Worm (Caenorhabditis elegans): ENCODE data around the gene eef-1A.2.

The eef-1A.2 gene

ce11 chrX:7823108-7823704 lies at the start of gene eef-1A.2:
Gene eef-1A.2, plus strand, starts transcription at chrX:7823654.
- peak; percentile 92 for TF ChIP-seq unc-42 (tag; optimal IDR thresholded peaks at IDR 0.05)
- peak; percentile 40 for TF ChIP-seq K09A11.1 (tag; optimal IDR thresholded peaks at IDR 0.05; ENCODE audit: insufficient read depth)
- TF ChIP-seq unc-55 (GFP tag; optimal IDR thresholded peaks at IDR 0.05): peak; percentile 64
- no peak for TF ChIP-seq K02D7.2 (tag; optimal IDR thresholded peaks at IDR 0.05)
- no peak for TF ChIP-seq lim-6 (tag; optimal IDR thresholded peaks at IDR 0.05)
- no peak for TF ChIP-seq odd-2 (tag; optimal IDR thresholded peaks at IDR 0.05)
- TF ChIP-seq fkh-6 (tag; optimal IDR thresholded peaks at IDR 0.05): no peak
- no peak for TF ChIP-seq zip-5 (tag; optimal IDR thresholded peaks at IDR 0.05)
- no peak for TF ChIP-seq sox-4 (tag; optimal IDR thresholded peaks at IDR 0.05)
- TF ChIP-seq ceh-30 (tag; optimal IDR thresholded peaks at IDR 0.05): no peak
- TF ChIP-seq hlh-6 (tag; optimal IDR thresholded peaks at IDR 0.05): no peak
- TF ChIP-seq ceh-34 (tag; optimal IDR thresholded peaks at IDR 0.05): peak; percentile 80
- peak; percentile 79 for TF ChIP-seq elt-2 (tag; optimal IDR thresholded peaks at IDR 0.05)
- TF ChIP-seq npax-4 (tag; optimal IDR thresholded peaks at IDR 0.05): no peak
- no peak for TF ChIP-seq fkh-10 (GFP tag; optimal IDR thresholded peaks at IDR 0.05)
- TF ChIP-seq unc-3 (GFP tag; conservative IDR thresholded peaks at IDR 0.05): no peak
- no peak for TF ChIP-seq unc-3 (tag; optimal IDR thresholded peaks at IDR 0.05)
- no peak for TF ChIP-seq C38D4.7 (GFP tag; optimal IDR thresholded peaks at IDR 0.05)
- peak; percentile 83 for TF ChIP-seq ceh-18 (tag; optimal IDR thresholded peaks at IDR 0.05)
- TF ChIP-seq sox-2 (GFP tag; IDR thresholded peaks at IDR 0.05): no peak
- TF ChIP-seq hlh-30 (tag; optimal IDR thresholded peaks at IDR 0.05; ENCODE audit: insufficient read depth): peak; percentile 87
- TF ChIP-seq mec-3 (tag; optimal IDR thresholded peaks at IDR 0.05; ENCODE audit: borderline replicate concordance): no peak
- peak; percentile 32 for TF ChIP-seq ceh-48 (tag; optimal IDR thresholded peaks at IDR 0.05)
- peak; percentile 80 for TF ChIP-seq sdc-2 (tag; optimal IDR thresholded peaks at IDR 0.05)
- TF ChIP-seq lin-11 (tag; optimal IDR thresholded peaks at IDR 0.05): no peak
- no peak for TF ChIP-seq elt-4 (tag; optimal IDR thresholded peaks at IDR 0.05)
- no peak for TF ChIP-seq pat-9 (tag; optimal IDR thresholded peaks at IDR 0.05)
- peak; percentile 66 for TF ChIP-seq rnt-1 (tag; optimal IDR thresholded peaks at IDR 0.05)
- no peak for TF ChIP-seq pqm-1 (tag; optimal IDR thresholded peaks at IDR 0.05)
- peak; percentile 51 for TF ChIP-seq dmd-4 (tag; optimal IDR thresholded peaks at IDR 0.05; ENCODE audit: borderline replicate concordance)
- TF ChIP-seq nhr-11 (tag; optimal IDR thresholded peaks at IDR 0.05): no peak
- TF ChIP-seq ceh-45 (GFP tag; IDR thresholded peaks at IDR 0.05): no peak
- TF ChIP-seq C08G9.2 (tag; optimal IDR thresholded peaks at IDR 0.05): peak; percentile 24
- peak; percentile 88 for TF ChIP-seq ceh-31 (tag; optimal IDR thresholded peaks at IDR 0.05)
- TF ChIP-seq pros-1 (tag; optimal IDR thresholded peaks at IDR 0.05): peak; percentile 38
- TF ChIP-seq eyg-1 (tag; optimal IDR thresholded peaks at IDR 0.05): peak; percentile 60
- no peak for TF ChIP-seq ets-4 (tag; optimal IDR thresholded peaks at IDR 0.05)
- no peak for TF ChIP-seq pax-1 (tag; optimal IDR thresholded peaks at IDR 0.05)
- peak; percentile 94 for TF ChIP-seq nfya-1 (tag; optimal IDR thresholded peaks at IDR 0.05)
- TF ChIP-seq F13H6.1 (tag; optimal IDR thresholded peaks at IDR 0.05): peak; percentile 33
- TF ChIP-seq ceh-6 (GFP tag; optimal IDR thresholded peaks at IDR 0.05): no peak
- TF ChIP-seq syd-9 (tag; optimal IDR thresholded peaks at IDR 0.05): no peak
- no peak for TF ChIP-seq ceh-24 (tag; optimal IDR thresholded peaks at IDR 0.05)
- TF ChIP-seq ahr-1 (tag; optimal IDR thresholded peaks at IDR 0.05): no peak
- TF ChIP-seq ref-2 (tag; optimal IDR thresholded peaks at IDR 0.05): peak; percentile 81
- TF ChIP-seq pha-4 (tag; optimal IDR thresholded peaks at IDR 0.05): no peak
- TF ChIP-seq T23F11.4 (GFP tag; optimal IDR thresholded peaks at IDR 0.05): no peak
- TF ChIP-seq tbx-7 (tag; optimal IDR thresholded peaks at IDR 0.05): peak; percentile 48
- no peak for TF ChIP-seq Y22D7AL.16 (tag; optimal IDR thresholded peaks at IDR 0.05)
- peak; percentile 45 for TF ChIP-seq pha-2 (tag; optimal IDR thresholded peaks at IDR 0.05)
- no peak for TF ChIP-seq che-1 (tag; optimal IDR thresholded peaks at IDR 0.05)
- peak; percentile 29 for TF ChIP-seq ceh-2 (tag; optimal IDR thresholded peaks at IDR 0.05)
- TF ChIP-seq dve-1 (tag; optimal IDR thresholded peaks at IDR 0.05): peak; percentile 80

All from whole organism, late embryonic.